Worm (Caenorhabditis elegans) whole organism, L2 larva: ENCODE results near the gene srw-100.

Experiments used
- C34F6.9 ChIP-seq: fragments of 150-350 bp; optimal IDR thresholded peaks from 2 replicates; lab custom pipeline; 2014; ENCODE audit warnings: missing biosample characterization, missing genetic modification characterization
- F13H6.1 ChIP-seq: sonication (generic microtip); optimal IDR thresholded peaks from 2 replicates; lab custom pipeline; 2016; ENCODE audit warnings: missing genetic modification characterization, missing compliant biosample characterization
- R02D3.7 ChIP-seq: fragments of 150-350 bp; optimal IDR thresholded peaks from 2 replicates; lab custom pipeline; 2014; ENCODE audit warnings: missing biosample characterization, missing genetic modification characterization
- ZK546.5 ChIP-seq: sonication (generic microtip); optimal IDR thresholded peaks from 2 replicates; lab custom pipeline; 2017; ENCODE audit warnings: missing biosample characterization, missing genetic modification characterization
- aly-2 ChIP-seq: fragments of 150-350 bp; optimal IDR thresholded peaks from 2 replicates; lab custom pipeline; 2014; ENCODE audit warnings: missing biosample characterization, missing genetic modification characterization
- ama-1 ChIP-seq: fragments of 150-350 bp; optimal IDR thresholded peaks from 2 replicates; lab custom pipeline; 2018; ENCODE audit warnings: inconsistent platforms
- blmp-1 ChIP-seq: sonication (generic microtip); optimal IDR thresholded peaks from 2 replicates; lab custom pipeline; 2017; ENCODE audit warnings: missing genetic modification characterization, mild to moderate bottlenecking, missing compliant biosample characterization, antibody characterized with exemption, moderate library complexity; ENCODE audit not compliant: insufficient read depth
- dmd-4 ChIP-seq: sonication (generic microtip); optimal IDR thresholded peaks from 2 replicates; lab custom pipeline; 2017; ENCODE audit warnings: missing biosample characterization, missing genetic modification characterization
- elt-1 ChIP-seq: fragments of 150-350 bp; optimal IDR thresholded peaks from 2 replicates; lab custom pipeline; 2014; ENCODE audit warnings: missing biosample characterization, missing genetic modification characterization
- elt-3 ChIP-seq: sonication (generic microtip); optimal IDR thresholded peaks from 2 replicates; lab custom pipeline; 2017; ENCODE audit warnings: missing biosample characterization, missing genetic modification characterization
- fos-1 ChIP-seq: fragments of 150-350 bp; optimal IDR thresholded peaks from 2 replicates; lab custom pipeline; 2014; ENCODE audit warnings: missing biosample characterization, missing genetic modification characterization
- lin-11 ChIP-seq: fragments of 150-350 bp; sonication (generic microtip); optimal IDR thresholded peaks from 2 replicates; lab custom pipeline; 2014; ENCODE audit warnings: missing biosample characterization, missing genetic modification characterization, inconsistent platforms, mixed read lengths
- lin-13 ChIP-seq: fragments of 150-350 bp; optimal IDR thresholded peaks from 2 replicates; lab custom pipeline; 2014; ENCODE audit warnings: missing biosample characterization, missing genetic modification reagents, missing genetic modification characterization
- lin-39 ChIP-seq: fragments of 150-350 bp; optimal IDR thresholded peaks from 2 replicates; lab custom pipeline; 2014; ENCODE audit warnings: missing biosample characterization, missing genetic modification reagents, missing genetic modification characterization
- lsy-2 ChIP-seq, 2 experiments: fragments of 150-350 bp in 1 of 2; sonication (generic microtip) in 1 of 2; optimal IDR thresholded peaks; 2 replicates each; lab custom pipeline; 2014 to 2017; ENCODE audit warnings: missing biosample characterization in 2 of 2, missing genetic modification characterization in 2 of 2
- mab-5 ChIP-seq: fragments of 150-350 bp; optimal IDR thresholded peaks from 2 replicates; lab custom pipeline; 2014; ENCODE audit warnings: missing biosample characterization, missing genetic modification characterization
- nhr-10 ChIP-seq: sonication (generic microtip); optimal IDR thresholded peaks from 2 replicates; lab custom pipeline; 2017; ENCODE audit warnings: missing biosample characterization, missing genetic modification characterization
- nhr-11 ChIP-seq: fragments of 150-350 bp; optimal IDR thresholded peaks from 2 replicates; lab custom pipeline; 2014; ENCODE audit warnings: missing biosample characterization, missing genetic modification characterization
- nhr-12 ChIP-seq: fragments of 150-350 bp; optimal IDR thresholded peaks from 2 replicates; lab custom pipeline; 2014; ENCODE audit warnings: missing biosample characterization, missing genetic modification characterization
- nhr-129 ChIP-seq: fragments of 150-350 bp; optimal IDR thresholded peaks from 2 replicates; lab custom pipeline; 2014; ENCODE audit warnings: missing biosample characterization, missing genetic modification characterization
- nhr-21 ChIP-seq: fragments of 150-350 bp; optimal IDR thresholded peaks from 2 replicates; lab custom pipeline; 2014; ENCODE audit warnings: missing biosample characterization, missing genetic modification characterization
- nhr-23 ChIP-seq: fragments of 150-350 bp; optimal IDR thresholded peaks from 2 replicates; lab custom pipeline; 2014; ENCODE audit warnings: missing biosample characterization, missing genetic modification reagents, missing genetic modification characterization
- nhr-237 ChIP-seq: fragments of 150-350 bp; optimal IDR thresholded peaks from 2 replicates; lab custom pipeline; 2014; ENCODE audit warnings: missing biosample characterization, missing genetic modification characterization
- nhr-6 ChIP-seq: fragments of 150-350 bp; optimal IDR thresholded peaks from 2 replicates; lab custom pipeline; 2014; ENCODE audit warnings: missing biosample characterization, missing genetic modification characterization
- peb-1 ChIP-seq: fragments of 150-350 bp; optimal IDR thresholded peaks from 2 replicates; lab custom pipeline; 2014; ENCODE audit warnings: missing biosample characterization, missing genetic modification characterization
- sma-9 ChIP-seq, 2 experiments: fragments of 150-350 bp in 1 of 2; sonication (generic microtip) in 1 of 2; optimal IDR thresholded peaks; 2 replicates each; lab custom pipeline; 2014 to 2016; ENCODE audit warnings: missing genetic modification characterization in 2 of 2, mild to moderate bottlenecking in 1 of 2, missing biosample characterization in 1 of 2, missing compliant biosample characterization in 1 of 2, missing genetic modification reagents in 1 of 2, moderate library complexity in 1 of 2
- snpc-4 ChIP-seq: fragments of 150-350 bp; optimal IDR thresholded peaks from 2 replicates; lab custom pipeline; 2014; ENCODE audit warnings: missing biosample characterization, missing genetic modification characterization
- unc-39 ChIP-seq: fragments of 150-350 bp; optimal IDR thresholded peaks from 2 replicates; lab custom pipeline; 2014; ENCODE audit warnings: missing biosample characterization, missing genetic modification characterization
- unc-55 ChIP-seq: fragments of 150-350 bp; sonication (generic microtip); optimal IDR thresholded peaks from 3 replicates; lab custom pipeline; 2014; ENCODE audit warnings: missing biosample characterization, missing genetic modification reagents, missing genetic modification characterization
- ztf-4 ChIP-seq: fragments of 150-350 bp; optimal IDR thresholded peaks from 2 replicates; lab custom pipeline; 2014; ENCODE audit warnings: missing biosample characterization, missing genetic modification characterization

srw-100 gene

DNA sequence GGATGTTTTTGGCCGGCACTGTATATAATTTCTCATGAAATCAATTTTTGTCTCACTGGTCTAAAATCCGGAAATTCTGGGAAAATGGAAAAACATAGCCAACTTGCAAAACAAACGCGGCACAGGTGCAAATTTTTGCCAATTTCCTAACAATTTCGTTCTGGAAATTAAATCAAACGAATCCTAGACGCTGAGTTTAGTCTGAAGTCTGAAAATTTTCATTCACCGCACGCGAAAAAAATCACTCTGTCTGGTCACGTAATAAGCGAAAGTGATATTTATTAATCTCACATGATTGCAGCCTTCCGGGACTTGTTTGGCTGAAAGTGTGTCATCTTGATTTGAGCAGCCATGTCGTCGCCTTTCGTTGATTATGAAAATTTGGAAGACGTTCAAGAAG, 5.9 kb downstream of the srw-100 start, which contains the start of gene srw-103:
Gene srw-103 (plus strand): TSS at position 301 of the 400 bp plus-strand sequence.
- TF ChIP-seq F13H6.1 (tag; lab: Kevin White, UChicago) (no peak), nhr-12 (tag; lab: Kevin White, UChicago) (no peak), lin-39 (tag; lab: Kevin White, UChicago) (no peak), ztf-4 (tag; lab: Kevin White, UChicago) (no peak), sma-9 (GFP tag; optimal IDR thresholded peaks at IDR 0.05; lab: Kevin White, UChicago) (no peak), sma-9 (tag; optimal IDR thresholded peaks at IDR 0.05; lab: Kevin White, UChicago) (no peak), unc-39 (no peak), unc-55 (no peak), elt-1 (tag; lab: Kevin White, UChicago) (no peak)

DNA sequence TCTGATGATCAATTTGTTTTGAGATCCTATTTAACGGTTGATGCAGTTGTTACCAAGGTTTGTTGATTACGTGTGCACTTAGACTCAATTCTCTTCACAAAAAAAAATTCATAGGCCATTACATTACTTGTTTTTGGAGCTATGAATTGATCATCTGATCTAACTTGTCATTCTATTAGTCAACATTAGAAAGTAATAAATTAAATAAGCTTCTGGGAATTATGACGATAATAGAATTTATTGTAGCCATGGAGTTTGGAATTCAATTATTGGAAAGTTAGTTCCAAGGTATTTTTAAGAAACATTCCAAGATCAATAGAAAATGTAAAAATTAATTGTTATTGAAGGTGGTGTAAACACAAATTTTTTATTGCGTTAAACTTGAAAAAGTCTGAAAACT, 7.2 kb downstream of the srw-100 start:
- TF ChIP-seq ZK546.5 (no peak), peb-1 (tag; lab: Kevin White, UChicago) (no peak), nhr-6 (tag; lab: Kevin White, UChicago) (no peak), fos-1 (tag; lab: Kevin White, UChicago) (no peak)

DNA sequence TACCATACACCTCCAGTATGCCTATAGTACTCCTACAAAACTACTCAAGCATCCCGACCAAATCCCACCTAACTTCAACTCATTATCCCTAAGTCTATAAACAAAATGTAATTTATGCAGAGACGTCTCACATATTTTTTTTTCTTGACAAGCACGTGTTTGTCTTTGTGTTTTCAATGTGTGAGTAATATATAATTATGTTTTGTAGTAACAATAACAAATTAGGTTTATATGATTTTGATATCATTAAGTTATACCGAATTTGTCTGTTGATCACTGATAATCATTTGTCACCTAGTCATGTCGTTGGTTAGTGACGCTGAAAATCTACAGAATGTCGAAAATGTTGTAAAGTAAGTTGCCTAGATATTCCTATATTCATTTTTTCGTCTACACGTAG, 8.9 kb downstream of the srw-100 start, which contains the start of gene srw-102:
Gene srw-102 (plus strand): TSS at position 301 of the 400 bp plus-strand sequence.
- TF ChIP-seq nhr-237 (no peak), R02D3.7 (tag; lab: Kevin White, UChicago) (no peak), nhr-23 (no peak), dmd-4 (no peak)
- TF ChIP-seq, all 48 proteins: peak for 0

DNA sequence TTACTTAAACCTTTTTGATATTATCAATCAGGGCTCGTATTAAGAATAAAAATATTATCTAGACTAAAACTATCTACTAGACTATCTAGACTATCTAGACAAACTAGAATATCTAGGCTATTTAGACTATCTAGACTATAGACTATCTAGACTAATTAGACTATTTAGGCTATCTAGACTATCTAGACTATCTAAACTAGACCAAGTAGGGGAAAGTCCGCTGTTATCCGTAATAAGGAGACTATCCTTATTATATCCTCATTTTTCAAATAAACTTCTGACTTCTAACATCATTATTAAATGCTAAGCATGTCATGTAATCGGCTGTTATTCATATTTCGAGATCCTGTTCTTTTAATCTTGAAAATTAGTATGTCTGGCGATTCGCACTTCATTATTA, 11.0 kb downstream of the srw-100 start, which contains the start of gene srw-101:
Gene srw-101 (plus strand): TSS at position 301 of the 400 bp plus-strand sequence.
- TF ChIP-seq blmp-1 (tag; lab: Kevin White, UChicago) (no peak), nhr-12 (tag; lab: Kevin White, UChicago) (no peak), lin-11 (tag; lab: Kevin White, UChicago) (no peak), ama-1 (lab: Kevin White, UChicago) (no peak), elt-1 (tag; lab: Kevin White, UChicago) (no peak), nhr-21 (tag; lab: Kevin White, UChicago) (no peak), nhr-23 (no peak), nhr-6 (tag; lab: Kevin White, UChicago) (no peak), peb-1 (tag; lab: Kevin White, UChicago) (no peak), nhr-11 (tag; lab: Kevin White, UChicago) (no peak), snpc-4 (tag; lab: Kevin White, UChicago) (no peak), lsy-2 (tag; optimal IDR thresholded peaks at IDR 0.05; lab: Kevin White, UChicago) (no peak), unc-55 (no peak), aly-2 (tag; lab: Kevin White, UChicago) (no peak)

DNA sequence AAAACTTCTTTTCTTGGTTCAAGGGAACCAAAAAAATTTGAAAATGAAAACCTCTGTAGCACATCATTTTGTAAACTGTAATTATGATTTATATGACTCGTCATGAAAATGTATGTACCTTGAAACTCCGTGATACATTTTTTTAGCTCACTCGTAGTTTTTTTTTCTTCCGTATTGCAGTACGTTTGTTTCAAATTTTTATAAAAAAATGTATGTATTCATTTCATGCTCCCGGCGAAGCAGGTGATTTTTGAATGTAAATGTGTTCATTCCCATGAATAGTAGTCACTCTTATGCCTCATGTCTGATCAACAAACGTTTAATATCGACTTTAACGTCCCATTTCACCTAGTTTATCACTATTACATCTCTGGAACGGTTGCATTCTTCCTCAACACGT, 14.3 kb downstream of the srw-100 start, which contains the start of gene sri-27:
Gene sri-27 (plus strand): TSS at position 301 of the 400 bp plus-strand sequence.
- no peak for TF ChIP-seq elt-1 (tag; lab: Kevin White, UChicago)
- TF ChIP-seq nhr-129 (tag; lab: Kevin White, UChicago): no peak
- no peak for TF ChIP-seq nhr-6 (tag; lab: Kevin White, UChicago)
- TF ChIP-seq lin-39 (tag; lab: Kevin White, UChicago): no peak
- TF ChIP-seq nhr-10: no peak

DNA sequence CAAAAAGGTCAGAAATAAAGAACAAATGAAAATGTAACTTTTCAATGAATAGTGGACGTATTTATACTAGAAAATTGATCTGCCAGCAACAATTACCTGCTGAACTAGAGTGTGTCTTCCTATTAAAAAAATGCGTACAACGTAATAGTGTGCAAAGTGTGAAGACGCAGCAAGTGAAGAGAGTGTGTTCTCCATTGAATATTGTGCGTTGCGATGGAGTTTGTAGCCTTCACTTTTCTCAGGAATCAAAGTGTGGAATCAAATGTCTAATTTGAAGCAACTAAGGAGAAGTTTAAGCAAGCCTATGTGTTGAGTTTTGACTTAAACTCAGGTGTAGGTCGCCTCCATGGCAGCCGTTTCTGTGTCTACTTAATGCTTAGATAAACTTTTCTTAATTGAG, 20.9 kb downstream of the srw-100 start, which contains the start of gene gst-21:
Gene gst-21 (minus strand): TSS at position 101 of the 400 bp plus-strand sequence.
- no peak for TF ChIP-seq R02D3.7 (tag; lab: Kevin White, UChicago)
- no peak for TF ChIP-seq C34F6.9
- no peak for TF ChIP-seq elt-1 (tag; lab: Kevin White, UChicago)
- TF ChIP-seq ztf-4 (tag; lab: Kevin White, UChicago): no peak
- TF ChIP-seq ZK546.5: no peak
- no peak for TF ChIP-seq nhr-237
- no peak for TF ChIP-seq elt-3
- TF ChIP-seq mab-5 (tag; lab: Kevin White, UChicago): no peak
- no peak for TF ChIP-seq peb-1 (tag; lab: Kevin White, UChicago)
- TF ChIP-seq nhr-12 (tag; lab: Kevin White, UChicago): no peak
- no peak for TF ChIP-seq sma-9 (GFP tag; optimal IDR thresholded peaks at IDR 0.05; lab: Kevin White, UChicago)
- TF ChIP-seq sma-9 (tag; optimal IDR thresholded peaks at IDR 0.05; lab: Kevin White, UChicago): no peak
- no peak for TF ChIP-seq lin-13
- no peak for TF ChIP-seq nhr-23
- no peak for TF ChIP-seq lsy-2 (tag; optimal IDR thresholded peaks at IDR 0.05; lab: Kevin White, UChicago)
- no peak for TF ChIP-seq lin-39 (tag; lab: Kevin White, UChicago)
- TF ChIP-seq unc-39: no peak
